Fruit fly (Drosophila melanogaster) whole organism: Measurements from ENCODE around the gene nmo.

Source experiments
- CG8478 ChIP-seq: fragments of >200 bp; optimal IDR thresholded peaks from 2 replicates; lab custom pipeline; 2018; ENCODE audit warnings: inconsistent platforms
- Dll ChIP-seq: fragments of >200 bp; optimal IDR thresholded peaks from 2 replicates; lab custom pipeline; 2017
- pan ChIP-seq: fragments of >200 bp; optimal IDR thresholded peaks from 2 replicates; lab custom pipeline; 2017
- psq ChIP-seq: fragments of >200 bp; optimal IDR thresholded peaks from 2 replicates; lab custom pipeline; 2017
- usp ChIP-seq: fragments of >200 bp; optimal IDR thresholded peaks from 2 replicates; lab custom pipeline; 2017; ENCODE audit warnings: missing biosample characterization, missing genetic modification characterization, mixed read lengths

dm6 chr3L:8044867-8045362 is 66.1 kb downstream of the nmo start:
- TF ChIP-seq CG8478 (lab: Kevin White, UChicago) (no peak), psq (lab: Kevin White, UChicago) (no peak), pan (no peak), Dll (lab: Kevin White, UChicago) (no peak), usp (GFP tag; lab: Kevin White, UChicago) (no peak)
